Fruit fly (Drosophila melanogaster) whole organism, embryonic: ENCODE results near the gene Catsup.
A peak's percentile ranks its signal among the peaks of the same experiment; 100 is the strongest.

Experiments used
- Adf1 ChIP-seq: fragments of 200-800 bp; sonication (Bioruptor generic); IDR thresholded peaks from 2 replicates; pipeline ENCODE4 v1.3.6; 2022; ENCODE audit warnings: missing biosample characterization, missing genetic modification characterization
- Bgb ChIP-seq: fragments of 200-800 bp; sonication (Bioruptor generic); IDR thresholded peaks from 2 replicates; pipeline ENCODE4 v1.3.6; 2022; ENCODE audit warnings: missing biosample characterization, missing genetic modification characterization; ENCODE audit not compliant: partially characterized antibody
- CG10366 ChIP-seq: fragments of 200-800 bp; sonication (Bioruptor generic); IDR thresholded peaks from 2 replicates; pipeline ENCODE4 v1.3.6; 2022; ENCODE audit warnings: missing biosample characterization, missing genetic modification characterization
- CG10565 ChIP-seq: fragments of 200-800 bp; sonication (Bioruptor generic); optimal IDR thresholded peaks from 3 replicates; lab custom pipeline; 2016; ENCODE audit warnings: missing biosample characterization, mild to moderate bottlenecking, missing genetic modification characterization
- CG13296 ChIP-seq: fragments of 200-800 bp; sonication (Bioruptor generic); optimal IDR thresholded peaks from 3 replicates; lab custom pipeline; 2018; ENCODE audit warnings: missing biosample characterization, mild to moderate bottlenecking, missing genetic modification characterization
- CG3281 ChIP-seq: fragments of 200-800 bp; sonication (Bioruptor generic); optimal IDR thresholded peaks from 3 replicates; lab custom pipeline; 2017; ENCODE audit warnings: missing biosample characterization, mild to moderate bottlenecking, missing genetic modification characterization
- CG42726 ChIP-seq: fragments of 200-800 bp; sonication (Bioruptor generic); IDR thresholded peaks from 2 replicates; pipeline ENCODE4 v1.3.6; 2022; ENCODE audit warnings: missing biosample characterization, missing genetic modification characterization; ENCODE audit not compliant: partially characterized antibody
- CG4360 ChIP-seq: fragments of 200-800 bp; sonication (Bioruptor generic); IDR thresholded peaks from 2 replicates; pipeline ENCODE4 v1.3.6; 2022; ENCODE audit warnings: missing biosample characterization, missing genetic modification characterization
- CG6175 ChIP-seq: fragments of 200-800 bp; sonication (Bioruptor generic); IDR thresholded peaks from 3 replicates; pipeline ENCODE4 v1.3.6; 2022; ENCODE audit warnings: missing biosample characterization, missing genetic modification characterization
- CG6254 ChIP-seq: fragments of 200-800 bp; sonication (Bioruptor generic); optimal IDR thresholded peaks from 3 replicates; lab custom pipeline; 2017; ENCODE audit warnings: mild to moderate bottlenecking, missing biosample characterization, missing genetic modification reagents, missing genetic modification characterization
- CG8281 ChIP-seq: fragments of 200-800 bp; sonication (Bioruptor generic); optimal IDR thresholded peaks from 2 replicates; lab custom pipeline; 2018; ENCODE audit warnings: missing biosample characterization, mild to moderate bottlenecking, missing genetic modification characterization, moderate library complexity
- CG8924 ChIP-seq: fragments of 200-800 bp; optimal IDR thresholded peaks from 3 replicates; lab custom pipeline; 2019; ENCODE audit warnings: missing biosample characterization, mild to moderate bottlenecking, missing genetic modification characterization, moderate library complexity
- CG9609 ChIP-seq: fragments of 200-800 bp; sonication (Bioruptor generic); optimal IDR thresholded peaks from 3 replicates; lab custom pipeline; 2016; ENCODE audit warnings: missing biosample characterization, missing genetic modification characterization
- Deaf1 ChIP-seq: fragments of 200-800 bp; optimal IDR thresholded peaks from 3 replicates; lab custom pipeline; 2019; ENCODE audit warnings: missing biosample characterization, mild to moderate bottlenecking, missing genetic modification characterization, moderate library complexity
- Drgx ChIP-seq: fragments of 200-800 bp; sonication (Bioruptor generic); IDR thresholded peaks from 2 replicates; pipeline ENCODE4 v1.3.6; 2022; ENCODE audit warnings: missing biosample characterization, missing genetic modification characterization
- HLH3B ChIP-seq: fragments of 200-800 bp; sonication (Bioruptor generic); IDR thresholded peaks from 2 replicates; pipeline ENCODE4 v1.3.6; 2022; ENCODE audit warnings: missing biosample characterization, missing genetic modification characterization
- Hr39 ChIP-seq: fragments of >200 bp; optimal IDR thresholded peaks from 2 replicates; lab custom pipeline; 2017
- Med ChIP-seq: fragments of 200-800 bp; sonication (Bioruptor generic); peaks from one replicate; lab custom pipeline; 2016; ENCODE audit warnings: missing biosample characterization, missing genetic modification characterization, mild to moderate bottlenecking, inconsistent platforms, moderate library complexity
- Mes4 ChIP-seq: fragments of 200-800 bp; sonication (Bioruptor generic); optimal IDR thresholded peaks from 2 replicates; lab custom pipeline; 2016; ENCODE audit warnings: missing biosample characterization, missing genetic modification characterization
- Nf-YB ChIP-seq: fragments of 200-800 bp; sonication (Bioruptor generic); optimal IDR thresholded peaks from 3 replicates; lab custom pipeline; 2019; ENCODE audit warnings: missing biosample characterization, mild to moderate bottlenecking, missing genetic modification characterization, moderate library complexity
- Nf-YC ChIP-seq: fragments of 200-800 bp; optimal IDR thresholded peaks from 3 replicates; lab custom pipeline; 2019; ENCODE audit warnings: missing biosample characterization, mild to moderate bottlenecking, missing genetic modification characterization, moderate library complexity
- abd-A ChIP-seq: fragments of 200-800 bp; sonication (Bioruptor generic); optimal IDR thresholded peaks from 3 replicates; lab custom pipeline; 2019; ENCODE audit warnings: missing biosample characterization, mild to moderate bottlenecking, missing genetic modification characterization, moderate library complexity
- btn ChIP-seq: fragments of 200-800 bp; sonication (Bioruptor generic); optimal IDR thresholded peaks from 2 replicates; lab custom pipeline; 2016; ENCODE audit warnings: missing biosample characterization, missing genetic modification characterization
- cg ChIP-seq: fragments of 200-800 bp; sonication (Bioruptor generic); optimal IDR thresholded peaks from 3 replicates; lab custom pipeline; 2019; ENCODE audit warnings: missing biosample characterization, mild to moderate bottlenecking, missing genetic modification characterization, moderate library complexity
- crol ChIP-seq: fragments of 200-800 bp; sonication (Bioruptor generic); IDR thresholded peaks from 2 replicates; pipeline ENCODE4 v1.3.6; 2022; ENCODE audit warnings: missing biosample characterization, missing genetic modification characterization
- ewg ChIP-seq: fragments of 200-800 bp; sonication (Bioruptor generic); optimal IDR thresholded peaks from 3 replicates; lab custom pipeline; 2017; ENCODE audit warnings: mild to moderate bottlenecking, missing biosample characterization, missing genetic modification reagents, missing genetic modification characterization
- fd3F ChIP-seq: fragments of 200-800 bp; sonication (Bioruptor generic); optimal IDR thresholded peaks from 2 replicates; lab custom pipeline; 2018; ENCODE audit warnings: missing biosample characterization, mild to moderate bottlenecking, missing genetic modification characterization, moderate library complexity
- gfzf ChIP-seq: fragments of 200-800 bp; sonication (Bioruptor generic); optimal IDR thresholded peaks from 2 replicates; lab custom pipeline; 2016; ENCODE audit warnings: missing biosample characterization, mild to moderate bottlenecking, missing genetic modification characterization, moderate library complexity
- gsb-n ChIP-seq: fragments of 200-800 bp; sonication (Bioruptor generic); optimal IDR thresholded peaks from 3 replicates; lab custom pipeline; 2018; ENCODE audit warnings: missing biosample characterization, mild to moderate bottlenecking, missing genetic modification characterization
- insv ChIP-seq, 2 experiments: fragments of 200-800 bp; sonication (Bioruptor generic); optimal IDR thresholded peaks; 3 replicates each; lab custom pipeline; 2016 to 2018; ENCODE audit warnings: missing biosample characterization in 2 of 2, missing genetic modification characterization in 2 of 2
- oc ChIP-seq: fragments of 200-800 bp; sonication (Bioruptor generic); optimal IDR thresholded peaks from 2 replicates; lab custom pipeline; 2018; ENCODE audit warnings: missing biosample characterization, mild to moderate bottlenecking, missing genetic modification characterization, moderate library complexity
- pros ChIP-seq: fragments of 200-800 bp; sonication (Bioruptor generic); optimal IDR thresholded peaks from 3 replicates; lab custom pipeline; 2019; ENCODE audit warnings: missing biosample characterization, mild to moderate bottlenecking, missing genetic modification characterization, moderate library complexity
- repo ChIP-seq: fragments of 200-800 bp; sonication (Bioruptor generic); optimal IDR thresholded peaks from 2 replicates; lab custom pipeline; 2016; ENCODE audit warnings: missing biosample characterization, missing genetic modification characterization
- seq ChIP-seq: fragments of 200-800 bp; sonication (Bioruptor generic); IDR thresholded peaks from 2 replicates; pipeline ENCODE4 v1.3.6; 2022; ENCODE audit warnings: missing biosample characterization, missing genetic modification characterization
- sqz ChIP-seq: fragments of 200-800 bp; sonication (Bioruptor generic); optimal IDR thresholded peaks from 3 replicates; lab custom pipeline; 2018; ENCODE audit warnings: missing biosample characterization, mild to moderate bottlenecking, missing genetic modification characterization
- tll ChIP-seq, 2 experiments: fragments of 200-800 bp in 1 of 2; fragments of >200 bp in 1 of 2; sonication (Bioruptor generic) in 1 of 2; optimal IDR thresholded peaks; 2 replicates each; lab custom pipeline; 2017 to 2019; ENCODE audit warnings: missing biosample characterization in 2 of 2, missing genetic modification characterization in 2 of 2, mild to moderate bottlenecking in 1 of 2, moderate library complexity in 1 of 2
- trh ChIP-seq: fragments of 200-800 bp; sonication (Bioruptor generic); optimal IDR thresholded peaks from 2 replicates; lab custom pipeline; 2016; ENCODE audit warnings: missing biosample characterization, missing genetic modification characterization

The Catsup gene

DNA sequence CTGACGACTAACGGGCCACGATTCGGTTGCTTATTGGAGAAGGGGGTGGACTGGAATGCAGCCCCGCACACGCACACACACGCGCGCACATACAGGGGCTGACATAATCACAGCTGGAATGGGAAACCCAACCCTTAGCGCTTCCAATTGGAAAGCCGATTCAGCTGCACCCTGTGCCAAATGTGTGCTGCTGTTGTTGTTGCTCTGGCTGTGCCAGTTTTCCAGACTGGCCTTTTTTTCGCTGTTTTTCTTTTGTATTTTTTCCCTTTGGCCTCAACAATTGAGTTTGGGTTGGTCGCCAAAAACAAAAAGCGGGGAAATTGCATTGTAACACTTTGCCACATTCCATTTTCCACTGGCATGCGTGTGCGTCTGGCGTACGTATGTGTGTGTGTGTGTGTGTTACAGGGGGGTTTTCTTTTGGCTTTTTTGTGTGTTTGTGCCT is 41.7 kb downstream of the Catsup start:
- TF ChIP-seq Bgb (GFP tag; lab: Robert Waterston, UW) (no peak), ewg (GFP tag; lab: Kevin White, UChicago) (peak; percentile 51), CG6175 (GFP tag; lab: Robert Waterston, UW) (no peak), CG8924 (tag; lab: Kevin White, UChicago) (no peak), CG6254 (GFP tag; lab: Kevin White, UChicago) (peak; percentile 98), CG13296 (no peak), cg (GFP tag; lab: Kevin White, UChicago) (peak; percentile 63), abd-A (tag; lab: Kevin White, UChicago) (peak; percentile 1), fd3F (no peak), Nf-YB (GFP tag; lab: Kevin White, UChicago) (peak; percentile 93), Mes4 (GFP tag; lab: Kevin White, UChicago) (no peak), Hr39 (lab: Kevin White, UChicago) (peak; percentile 98), CG4360 (GFP tag; lab: Robert Waterston, UW) (peak; percentile 89), repo (GFP tag; lab: Kevin White, UChicago) (no peak), CG9609 (no peak), seq (GFP tag; lab: Robert Waterston, UW) (peak; percentile 47; the same call in 1 of the 2 replicates), CG42726 (GFP tag; lab: Robert Waterston, UW) (no peak), sqz (GFP tag; lab: Kevin White, UChicago) (peak; percentile 34), Drgx (GFP tag; lab: Robert Waterston, UW) (peak; percentile 15; the same call in 1 of the 2 replicates), insv (GFP tag; optimal IDR thresholded peaks at IDR 0.05; lab: Kevin White, UChicago) (peak; percentile 21 to 88), gfzf (GFP tag; lab: Kevin White, UChicago) (no peak), pros (GFP tag; lab: Kevin White, UChicago) (peak; percentile 1), HLH3B (0 out of 2 replicates have a peak, but pooled peaks have one; percentile 27), Med (GFP tag; lab: Kevin White, UChicago) (peak; percentile 25), crol (GFP tag; lab: Robert Waterston, UW) (peak; percentile 25; the same call in 1 of the 2 replicates), Nf-YC (tag; lab: Kevin White, UChicago) (peak; percentile 95), CG10565 (GFP tag; lab: Kevin White, UChicago) (no peak), CG10366 (GFP tag; lab: Robert Waterston, UW) (peak; percentile 70), Adf1 (GFP tag; lab: Robert Waterston, UW) (peak; percentile 24; the same call in 1 of the 2 replicates), Deaf1 (tag; lab: Kevin White, UChicago) (peak; percentile 78)
- TF ChIP-seq, all 482 proteins: peak for 19

DNA sequence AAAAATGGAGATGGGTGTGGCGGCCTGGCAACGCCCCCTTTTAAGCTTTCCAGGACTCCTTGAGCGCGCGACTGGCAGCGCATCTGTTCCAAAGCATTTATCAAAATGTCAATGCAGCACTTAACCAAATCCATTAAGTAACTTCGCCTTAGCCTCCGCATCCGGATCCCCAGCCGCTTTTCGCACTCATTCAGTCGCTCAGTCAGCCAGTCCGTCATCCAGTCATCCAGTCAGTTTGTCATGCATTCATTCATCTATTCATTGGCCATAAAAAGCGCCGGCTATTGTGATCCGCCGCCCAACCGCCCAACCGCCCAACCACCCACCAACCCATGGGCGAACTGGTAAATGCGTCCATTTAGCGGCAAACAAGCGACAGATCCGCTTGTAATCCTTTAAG is 47.2 kb downstream of the Catsup start:
- TF ChIP-seq trh (no peak), btn (GFP tag; lab: Kevin White, UChicago) (no peak), CG8281 (tag; lab: Kevin White, UChicago) (peak; percentile 94), oc (peak; percentile 3)

DNA sequence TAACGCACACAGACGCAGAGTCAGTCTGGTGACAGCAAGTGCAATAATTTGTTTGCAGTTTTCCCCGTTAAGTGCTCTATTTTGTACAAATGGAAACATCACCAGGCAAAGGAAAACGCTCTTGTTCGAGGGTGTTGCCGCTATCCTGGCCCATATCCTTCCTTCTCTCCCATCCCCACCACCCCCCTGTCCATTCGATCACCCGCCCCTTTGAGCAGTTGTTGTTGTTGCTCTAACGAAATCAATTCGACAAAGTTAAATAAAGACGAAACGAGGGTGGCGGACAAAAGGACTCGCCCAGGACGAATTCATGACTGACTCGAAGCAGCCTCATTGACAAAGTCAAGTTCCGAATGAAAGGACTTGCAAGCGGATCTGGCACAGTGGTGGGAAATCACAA is 47.7 kb downstream of the Catsup start:
- TF ChIP-seq gsb-n (tag; lab: Kevin White, UChicago) (peak; percentile 51), CG8281 (tag; lab: Kevin White, UChicago) (no peak), crol (GFP tag; lab: Robert Waterston, UW) (peak; percentile 68), tll (GFP tag; optimal IDR thresholded peaks at IDR 0.05; lab: Kevin White, UChicago) (peak in 1 of 2 experiments; percentile 44), CG3281 (GFP tag; lab: Kevin White, UChicago) (no peak), CG4360 (GFP tag; lab: Robert Waterston, UW) (peak; percentile 73), pros (GFP tag; lab: Kevin White, UChicago) (peak; percentile 61)
